Fruit fly (Drosophila melanogaster) Kc167 (cell line): ENCODE measurements around the gene ATP8B.

ENCODE experiments used
- Myc ChIP-seq: fragments of >200 bp; optimal IDR thresholded peaks from 2 replicates; lab custom pipeline; 2017; ENCODE audit warnings: missing external identifiers
- Sin3A ChIP-seq: fragments of >200 bp; optimal IDR thresholded peaks from 2 replicates; lab custom pipeline; 2018; ENCODE audit warnings: missing external identifiers
- h ChIP-seq: fragments of >200 bp; optimal IDR thresholded peaks from 3 replicates; lab custom pipeline; 2018; ENCODE audit warnings: missing external identifiers
- psq ChIP-seq: fragments of >200 bp; optimal IDR thresholded peaks from 2 replicates; lab custom pipeline; 2017; ENCODE audit warnings: missing external identifiers

DNA sequence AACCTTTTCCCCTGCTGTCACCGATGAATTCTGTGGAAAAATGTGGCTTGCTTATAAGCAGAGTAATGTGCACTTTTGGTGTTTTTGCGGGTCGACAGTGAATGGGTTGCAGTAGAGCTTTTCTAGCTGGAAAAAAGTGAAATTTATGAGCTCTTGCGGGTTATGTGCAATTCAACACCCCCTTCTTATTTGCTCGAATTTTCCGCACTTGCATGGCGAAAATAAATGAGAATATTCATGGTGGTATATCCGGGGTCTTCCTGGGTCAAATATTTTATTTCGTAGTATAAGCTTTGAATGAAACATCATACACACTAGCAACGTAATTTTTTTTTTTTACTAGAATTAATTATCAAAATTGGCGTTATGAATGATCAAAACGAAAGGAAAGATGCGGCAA is 50.2 kb downstream of the ATP8B start, which contains the start of gene CG14736:
- TF ChIP-seq Myc (lab: Kevin White, UChicago) (no peak), Sin3A (lab: Kevin White, UChicago) (no peak), psq (lab: Kevin White, UChicago) (no peak), h (lab: Kevin White, UChicago) (no peak)
